Fruit fly (Drosophila melanogaster) whole organism, embryonic: Measurements from ENCODE around the gene CG32751.

Experiments
- CG30431 ChIP-seq: fragments of 200-800 bp; sonication (Bioruptor generic); optimal IDR thresholded peaks from 2 replicates; lab custom pipeline; 2017; ENCODE audit warnings: missing biosample characterization, missing genetic modification characterization
- HLH54F ChIP-seq: fragments of 200-800 bp; sonication (Bioruptor generic); optimal IDR thresholded peaks from 3 replicates; lab custom pipeline; 2016; ENCODE audit warnings: missing biosample characterization, missing genetic modification characterization
- kay ChIP-seq: fragments of 200-800 bp; sonication (Bioruptor generic); optimal IDR thresholded peaks from 2 replicates; lab custom pipeline; 2016; ENCODE audit warnings: missing biosample characterization, missing genetic modification characterization
- lola ChIP-seq, 3 experiments: fragments of >200 bp in 2 of 3; fragments of 200-800 bp in 1 of 3; sonication (Bioruptor generic) in 1 of 3; optimal IDR thresholded peaks; 2 replicates each; lab custom pipeline; 2017 to 2019; ENCODE audit warnings: missing biosample characterization in 3 of 3, missing genetic modification characterization in 3 of 3, mild to moderate bottlenecking in 1 of 3, moderate library complexity in 1 of 3
- psq ChIP-seq: fragments of 200-800 bp; sonication (Bioruptor generic); optimal IDR thresholded peaks from 2 replicates; lab custom pipeline; 2017; ENCODE audit warnings: missing biosample characterization, missing genetic modification characterization
- tup ChIP-seq: fragments of 200-800 bp; sonication (Bioruptor generic); optimal IDR thresholded peaks from 2 replicates; lab custom pipeline; 2016; ENCODE audit warnings: missing biosample characterization, mild to moderate bottlenecking, missing genetic modification characterization, moderate library complexity
- unpg ChIP-seq: fragments of 200-800 bp; sonication (Bioruptor generic); optimal IDR thresholded peaks from 3 replicates; lab custom pipeline; 2018; ENCODE audit warnings: missing biosample characterization, mild to moderate bottlenecking, missing genetic modification characterization, moderate library complexity

DNA sequence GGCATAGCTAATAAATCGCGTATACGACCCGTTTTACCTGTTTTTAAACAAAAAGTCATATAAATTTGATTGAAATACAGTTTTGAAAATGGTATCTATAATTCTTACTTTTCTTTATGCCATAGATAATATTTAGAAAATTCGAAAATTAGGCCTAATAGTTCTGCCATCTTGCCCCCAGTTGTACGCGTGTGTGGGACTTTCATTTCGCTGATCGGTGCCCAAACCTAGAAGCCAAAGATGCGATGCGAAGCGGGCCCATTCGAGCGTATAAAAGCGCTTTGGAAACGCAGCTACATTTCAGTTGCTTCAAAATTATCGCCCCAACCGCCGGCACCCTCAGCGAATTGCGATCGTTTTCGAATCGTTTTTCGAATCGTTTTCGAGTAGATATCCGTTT, 38.6 kb upstream of the CG32751 start, which contains the start of gene CG14445:
- TF ChIP-seq CG30431 (GFP tag; lab: Kevin White, UChicago) = no peak
- no peak for TF ChIP-seq HLH54F
- no peak for TF ChIP-seq lola (GFP tag; optimal IDR thresholded peaks at IDR 0.05; lab: Kevin White, UChicago)
- TF ChIP-seq psq (GFP tag; lab: Kevin White, UChicago) = no peak
- TF ChIP-seq unpg (GFP tag; lab: Kevin White, UChicago) = no peak
- TF ChIP-seq tup (GFP tag; lab: Kevin White, UChicago) = no peak
- no peak for TF ChIP-seq kay (GFP tag; lab: Kevin White, UChicago)
